Fruit fly (Drosophila melanogaster) whole organism, embryonic: ENCODE results near the gene CG43346.
A peak's percentile ranks its signal among the peaks of the same experiment; 100 is the strongest.

Source experiments
- Bdp1 ChIP-seq: fragments of 200-800 bp; sonication (Bioruptor generic); optimal IDR thresholded peaks from 3 replicates; lab custom pipeline; 2016; ENCODE audit warnings: missing biosample characterization, missing genetic modification characterization
- CG10366 ChIP-seq: fragments of 200-800 bp; sonication (Bioruptor generic); IDR thresholded peaks from 2 replicates; pipeline ENCODE4 v1.3.6; 2022; ENCODE audit warnings: missing biosample characterization, missing genetic modification characterization
- CG12219 ChIP-seq: fragments of 200-800 bp; sonication (Bioruptor generic); optimal IDR thresholded peaks from 3 replicates; lab custom pipeline; 2018; ENCODE audit warnings: missing biosample characterization, mild to moderate bottlenecking, missing genetic modification characterization
- CG12659 ChIP-seq: fragments of 200-800 bp; sonication (Bioruptor generic); optimal IDR thresholded peaks from 3 replicates; lab custom pipeline; 2017; ENCODE audit warnings: mild to moderate bottlenecking, missing biosample characterization, missing genetic modification reagents, missing genetic modification characterization
- CG14860 ChIP-seq: fragments of 200-800 bp; sonication (Bioruptor generic); IDR thresholded peaks from 3 replicates; pipeline ENCODE4 v1.3.6; 2022; ENCODE audit warnings: missing biosample characterization, missing genetic modification characterization; ENCODE audit not compliant: partially characterized antibody
- CG1602 ChIP-seq: fragments of 200-800 bp; sonication (Bioruptor generic); optimal IDR thresholded peaks from 3 replicates; lab custom pipeline; 2016; ENCODE audit warnings: missing biosample characterization, missing genetic modification characterization
- CG1603 ChIP-seq: fragments of 200-800 bp; sonication (Bioruptor generic); optimal IDR thresholded peaks from 2 replicates; lab custom pipeline; 2019; ENCODE audit warnings: missing biosample characterization, mild to moderate bottlenecking, missing genetic modification characterization, moderate library complexity
- CG17186 ChIP-seq: fragments of 200-800 bp; sonication (Bioruptor generic); optimal IDR thresholded peaks from 3 replicates; lab custom pipeline; 2017; ENCODE audit warnings: missing biosample characterization, missing genetic modification reagents, missing genetic modification characterization
- CG17568 ChIP-seq: fragments of 200-800 bp; sonication (Bioruptor generic); optimal IDR thresholded peaks from 2 replicates; lab custom pipeline; 2018; ENCODE audit warnings: missing biosample characterization, mild to moderate bottlenecking, missing genetic modification characterization, moderate library complexity
- CG30431 ChIP-seq: fragments of 200-800 bp; sonication (Bioruptor generic); optimal IDR thresholded peaks from 2 replicates; lab custom pipeline; 2017; ENCODE audit warnings: missing biosample characterization, missing genetic modification characterization
- CG3065 ChIP-seq: fragments of 200-800 bp; sonication (Bioruptor generic); optimal IDR thresholded peaks from 2 replicates; lab custom pipeline; 2016; ENCODE audit warnings: missing biosample characterization, missing genetic modification characterization
- CG3407 ChIP-seq: fragments of 200-800 bp; sonication (Bioruptor generic); optimal IDR thresholded peaks from 2 replicates; lab custom pipeline; 2018; ENCODE audit warnings: missing biosample characterization, mild to moderate bottlenecking, missing genetic modification characterization
- CG34376 ChIP-seq: fragments of 200-800 bp; sonication (Bioruptor generic); optimal IDR thresholded peaks from 2 replicates; lab custom pipeline; 2018; ENCODE audit warnings: missing biosample characterization, mild to moderate bottlenecking, missing genetic modification characterization
- CG43689 ChIP-seq: fragments of 200-800 bp; sonication (Bioruptor generic); IDR thresholded peaks from 2 replicates; pipeline ENCODE4 v1.3.6; 2022; ENCODE audit warnings: missing biosample characterization, missing genetic modification characterization
- CG4404 ChIP-seq: fragments of 200-800 bp; sonication (Bioruptor generic); IDR thresholded peaks from 2 replicates; pipeline ENCODE4 v1.3.6; 2022; ENCODE audit warnings: missing biosample characterization, missing genetic modification characterization
- CG8359 ChIP-seq: fragments of 200-800 bp; sonication (Bioruptor generic); optimal IDR thresholded peaks from 2 replicates; lab custom pipeline; 2017; ENCODE audit warnings: missing biosample characterization, mild to moderate bottlenecking, missing genetic modification characterization, borderline replicate concordance
- CG8388 ChIP-seq: fragments of 200-800 bp; sonication (Bioruptor generic); optimal IDR thresholded peaks from 2 replicates; lab custom pipeline; 2019; ENCODE audit warnings: missing biosample characterization, mild to moderate bottlenecking, missing genetic modification characterization, moderate library complexity
- CG8478 ChIP-seq: fragments of >200 bp; optimal IDR thresholded peaks from 2 replicates; lab custom pipeline; 2018
- CG8944 ChIP-seq: fragments of 200-800 bp; sonication (Bioruptor generic); optimal IDR thresholded peaks from 3 replicates; lab custom pipeline; 2016; ENCODE audit warnings: missing biosample characterization, missing genetic modification characterization
- Deaf1 ChIP-seq: fragments of 200-800 bp; optimal IDR thresholded peaks from 3 replicates; lab custom pipeline; 2019; ENCODE audit warnings: missing biosample characterization, mild to moderate bottlenecking, missing genetic modification characterization, moderate library complexity
- Dfd ChIP-seq, 2 experiments: fragments of >200 bp; optimal IDR thresholded peaks; 2 replicates each; lab custom pipeline; 2017; ENCODE audit warnings: missing biosample characterization in 2 of 2, missing genetic modification characterization in 2 of 2
- Hr39 ChIP-seq: fragments of >200 bp; optimal IDR thresholded peaks from 2 replicates; lab custom pipeline; 2017
- Hsf ChIP-seq: fragments of 200-800 bp; sonication (Bioruptor generic); optimal IDR thresholded peaks from 3 replicates; lab custom pipeline; 2016; ENCODE audit warnings: missing biosample characterization, missing genetic modification characterization
- Max ChIP-seq: fragments of 200-800 bp; sonication (Bioruptor generic); optimal IDR thresholded peaks from 2 replicates; lab custom pipeline; 2016; ENCODE audit warnings: missing biosample characterization, mild to moderate bottlenecking, missing genetic modification characterization
- NC2β ChIP-seq: fragments of 200-800 bp; sonication (Bioruptor generic); optimal IDR thresholded peaks from 2 replicates; lab custom pipeline; 2016; ENCODE audit warnings: missing biosample characterization, missing genetic modification characterization
- Taf1 ChIP-seq: fragments of 200-800 bp; sonication (Bioruptor generic); IDR thresholded peaks from 2 replicates; pipeline ENCODE4 v1.3.6; 2022; ENCODE audit warnings: missing biosample characterization, missing genetic modification characterization
- Xbp1 ChIP-seq: fragments of 200-800 bp; sonication (Bioruptor generic); optimal IDR thresholded peaks from 3 replicates; lab custom pipeline; 2016; ENCODE audit warnings: missing biosample characterization, mild to moderate bottlenecking, missing genetic modification characterization
- ac ChIP-seq: fragments of 200-800 bp; sonication (Bioruptor generic); optimal IDR thresholded peaks from 3 replicates; lab custom pipeline; 2017; ENCODE audit warnings: missing biosample characterization, mild to moderate bottlenecking, missing genetic modification characterization
- ase ChIP-seq: fragments of 200-800 bp; sonication (Bioruptor generic); IDR thresholded peaks from 3 replicates; pipeline ENCODE4 v1.3.6; 2022; ENCODE audit warnings: missing biosample characterization, missing genetic modification characterization
- cg ChIP-seq: fragments of 200-800 bp; sonication (Bioruptor generic); optimal IDR thresholded peaks from 3 replicates; lab custom pipeline; 2019; ENCODE audit warnings: missing biosample characterization, mild to moderate bottlenecking, missing genetic modification characterization, moderate library complexity
- danr ChIP-seq: fragments of 200-800 bp; sonication (Bioruptor generic); IDR thresholded peaks from 2 replicates; pipeline ENCODE4 v1.3.6; 2022; ENCODE audit warnings: missing biosample characterization, missing genetic modification characterization
- ewg ChIP-seq: fragments of 200-800 bp; sonication (Bioruptor generic); optimal IDR thresholded peaks from 3 replicates; lab custom pipeline; 2017; ENCODE audit warnings: mild to moderate bottlenecking, missing biosample characterization, missing genetic modification reagents, missing genetic modification characterization
- eyg ChIP-seq: fragments of 200-800 bp; sonication (Bioruptor generic); optimal IDR thresholded peaks from 3 replicates; lab custom pipeline; 2016; ENCODE audit warnings: missing biosample characterization, missing genetic modification characterization
- fd64A ChIP-seq: fragments of 200-800 bp; sonication (Bioruptor generic); optimal IDR thresholded peaks from 3 replicates; lab custom pipeline; 2018; ENCODE audit warnings: missing biosample characterization, mild to moderate bottlenecking, missing genetic modification characterization
- fru ChIP-seq: fragments of >200 bp; optimal IDR thresholded peaks from 2 replicates; lab custom pipeline; 2017
- gsb-n ChIP-seq: fragments of 200-800 bp; sonication (Bioruptor generic); optimal IDR thresholded peaks from 3 replicates; lab custom pipeline; 2018; ENCODE audit warnings: missing biosample characterization, mild to moderate bottlenecking, missing genetic modification characterization
- hbn ChIP-seq: fragments of 200-800 bp; sonication (Bioruptor generic); IDR thresholded peaks from 2 replicates; pipeline ENCODE4 v1.3.6; 2022; ENCODE audit warnings: missing biosample characterization, missing genetic modification characterization; ENCODE audit not compliant: partially characterized antibody
- hth ChIP-seq: fragments of >200 bp; optimal IDR thresholded peaks from 2 replicates; lab custom pipeline; 2017; ENCODE audit warnings: inconsistent platforms
- jigr1 ChIP-seq: fragments of 200-800 bp; sonication (Bioruptor generic); IDR thresholded peaks from 3 replicates; pipeline ENCODE4 v1.3.6; 2022; ENCODE audit warnings: missing biosample characterization, missing genetic modification characterization
- kah ChIP-seq: fragments of 200-800 bp; sonication (Bioruptor generic); optimal IDR thresholded peaks from 2 replicates; lab custom pipeline; 2018; ENCODE audit warnings: missing biosample characterization, mild to moderate bottlenecking, missing genetic modification characterization
- lilli ChIP-seq: fragments of 200-800 bp; sonication (Bioruptor generic); optimal IDR thresholded peaks from 3 replicates; lab custom pipeline; 2016; ENCODE audit warnings: missing biosample characterization, missing genetic modification characterization
- mld ChIP-seq: fragments of 200-800 bp; sonication (Bioruptor generic); IDR thresholded peaks from 3 replicates; pipeline ENCODE4 v1.3.6; 2022; ENCODE audit warnings: missing biosample characterization, missing genetic modification characterization; ENCODE audit not compliant: partially characterized antibody
- nom ChIP-seq: fragments of 200-800 bp; sonication (Bioruptor generic); optimal IDR thresholded peaks from 2 replicates; lab custom pipeline; 2017; ENCODE audit warnings: missing biosample characterization, missing genetic modification characterization, mild to moderate bottlenecking, moderate library complexity, missing genetic modification reagents
- odd ChIP-seq: fragments of 200-800 bp; sonication (Bioruptor generic); optimal IDR thresholded peaks from 2 replicates; lab custom pipeline; 2017; ENCODE audit warnings: missing biosample characterization, mild to moderate bottlenecking, missing genetic modification characterization
- rib ChIP-seq: fragments of 200-800 bp; sonication (Bioruptor generic); IDR thresholded peaks from 2 replicates; pipeline ENCODE4 v1.3.6; 2022; ENCODE audit warnings: missing biosample characterization, missing genetic modification characterization
- ro ChIP-seq: fragments of 200-800 bp; sonication (Bioruptor generic); IDR thresholded peaks from 2 replicates; pipeline ENCODE4 v1.3.6; 2022; ENCODE audit warnings: missing biosample characterization, missing genetic modification characterization
- salm ChIP-seq: fragments of 200-800 bp; sonication (Bioruptor generic); optimal IDR thresholded peaks from 2 replicates; lab custom pipeline; 2018; ENCODE audit warnings: missing biosample characterization, mild to moderate bottlenecking, missing genetic modification characterization
- scrt ChIP-seq: fragments of 200-800 bp; sonication (Bioruptor generic); optimal IDR thresholded peaks from 2 replicates; lab custom pipeline; 2018; ENCODE audit warnings: missing biosample characterization, mild to moderate bottlenecking, missing genetic modification characterization, moderate library complexity
- slou ChIP-seq: fragments of 200-800 bp; sonication (Bioruptor generic); optimal IDR thresholded peaks from 3 replicates; lab custom pipeline; 2016; ENCODE audit warnings: missing biosample characterization, missing genetic modification characterization
- tup ChIP-seq: fragments of 200-800 bp; sonication (Bioruptor generic); optimal IDR thresholded peaks from 2 replicates; lab custom pipeline; 2016; ENCODE audit warnings: missing biosample characterization, mild to moderate bottlenecking, missing genetic modification characterization, moderate library complexity
- wor ChIP-seq: fragments of 200-800 bp; sonication (Bioruptor generic); IDR thresholded peaks from 2 replicates; pipeline ENCODE4 v1.3.6; 2022; ENCODE audit warnings: missing biosample characterization, missing genetic modification characterization

The CG43346 gene

DNA sequence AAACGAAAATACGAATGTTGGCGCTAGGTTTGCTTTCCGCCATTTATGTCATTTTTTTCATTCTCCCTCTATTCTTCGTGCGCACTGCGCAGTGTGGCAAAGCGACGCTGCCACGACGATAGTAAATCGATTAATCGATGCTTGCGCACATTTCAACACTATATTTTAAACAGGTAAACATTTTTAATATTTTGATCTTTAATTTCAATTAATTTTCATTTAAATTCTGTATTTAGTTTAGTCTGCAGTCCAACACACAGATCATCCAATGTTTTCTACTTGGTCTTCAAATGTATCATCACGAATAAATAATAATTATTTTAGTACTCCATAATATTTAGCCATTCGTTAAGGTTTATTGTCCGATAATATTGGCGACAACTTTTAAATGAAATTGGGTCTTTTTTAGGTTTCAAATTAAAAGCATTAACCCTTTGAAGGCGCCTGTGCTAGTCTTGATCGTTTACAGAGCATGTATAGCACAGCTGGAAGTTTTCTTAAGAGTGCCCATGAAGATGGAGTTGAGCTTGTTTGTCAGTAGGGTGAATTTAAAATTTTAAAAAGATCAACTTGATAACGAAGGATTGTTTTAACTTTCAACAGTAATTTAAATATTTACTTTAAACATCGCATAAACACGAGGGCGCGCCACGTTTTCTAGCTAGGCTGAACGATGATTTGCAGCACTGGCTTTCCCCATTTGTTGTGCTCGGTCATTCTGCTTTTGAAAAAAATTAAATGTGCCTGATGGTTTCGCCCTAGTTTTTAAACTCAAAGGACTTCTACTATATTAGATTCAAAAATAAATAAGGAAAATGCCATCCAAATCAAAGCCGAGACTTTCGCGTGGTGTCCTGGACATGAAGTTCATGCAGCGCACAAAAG, 12.0 kb downstream of the CG43346 start, which contains the start of the genes Mpp6 and E2f2 (continued):
- TF ChIP-seq ase (GFP tag; lab: Robert Waterston, UW) (no peak), lilli (GFP tag; lab: Kevin White, UChicago) (peak; percentile 9), wor (GFP tag; lab: Robert Waterston, UW) (no peak), tup (GFP tag; lab: Kevin White, UChicago) (no peak), nom (GFP tag; lab: Kevin White, UChicago) (peak; percentile 11), CG1602 (GFP tag; lab: Kevin White, UChicago) (peak; percentile 23), slou (GFP tag; lab: Kevin White, UChicago) (no peak), fru (lab: Kevin White, UChicago) (no peak), jigr1 (no peak), salm (tag; lab: Kevin White, UChicago) (no peak), scrt (no peak), CG17568 (GFP tag; lab: Kevin White, UChicago) (no peak), odd (GFP tag; lab: Kevin White, UChicago) (no peak), gsb-n (tag; lab: Kevin White, UChicago) (no peak), CG30431 (GFP tag; lab: Kevin White, UChicago) (no peak), eyg (GFP tag; lab: Kevin White, UChicago) (no peak), CG12659 (GFP tag; lab: Kevin White, UChicago) (peak; percentile 64), cg (GFP tag; lab: Kevin White, UChicago) (no peak), CG8388 (GFP tag; lab: Kevin White, UChicago) (no peak), ro (no peak), Deaf1 (no peak), CG3407 (no peak), CG1603 (tag; lab: Kevin White, UChicago) (peak; percentile 60), CG43689 (no peak), CG12219 (GFP tag; lab: Kevin White, UChicago) (no peak), CG8359 (GFP tag; lab: Kevin White, UChicago) (no peak), kah (no peak), Max (GFP tag; lab: Kevin White, UChicago) (peak; percentile 32), CG3065 (no peak), Dfd (GFP tag; optimal IDR thresholded peaks at IDR 0.05; lab: Kevin White, UChicago) (no peak), NC2β (GFP tag; lab: Kevin White, UChicago) (no peak), Taf1 (no peak), CG8478 (lab: Kevin White, UChicago) (no peak), danr (GFP tag; lab: Robert Waterston, UW) (no peak), CG8944 (GFP tag; lab: Kevin White, UChicago) (no peak), CG14860 (GFP tag; lab: Robert Waterston, UW) (0 out of 3 replicates have a peak, but pooled peaks have one; percentile 50), hbn (GFP tag; lab: Robert Waterston, UW) (peak; percentile 87), CG17186 (GFP tag; lab: Kevin White, UChicago) (peak; percentile 77), mld (GFP tag; lab: Robert Waterston, UW) (peak; percentile 84), ac (GFP tag; lab: Kevin White, UChicago) (no peak), fd64A (GFP tag; lab: Kevin White, UChicago) (no peak), Xbp1 (GFP tag; lab: Kevin White, UChicago) (peak; percentile 22), hth (lab: Kevin White, UChicago) (no peak), Hsf (peak; percentile 24), Hr39 (lab: Kevin White, UChicago) (no peak), CG4404 (GFP tag; lab: Robert Waterston, UW) (no peak; the same call in 1 of the 2 replicates), CG10366 (GFP tag; lab: Robert Waterston, UW) (no peak), CG34376 (peak; percentile 6), ewg (peak; percentile 93), rib (GFP tag; lab: Robert Waterston, UW) (no peak), Bdp1 (GFP tag; lab: Kevin White, UChicago) (no peak)
